Fruit fly (Drosophila melanogaster) whole organism, embryonic: ENCODE data around the gene CG43332.

ENCODE experiments used
- Blimp-1 ChIP-seq: fragments of 200-800 bp; sonication (Bioruptor generic); optimal IDR thresholded peaks from 3 replicates; lab custom pipeline; 2018; ENCODE audit warnings: missing biosample characterization, missing genetic modification characterization, mild to moderate bottlenecking, moderate library complexity, missing genetic modification reagents
- CG1024 ChIP-seq: fragments of 200-800 bp; sonication (Bioruptor generic); IDR thresholded peaks from 2 replicates; pipeline ENCODE4 v1.3.6; 2022; ENCODE audit warnings: missing biosample characterization, missing genetic modification characterization
- CG10462 ChIP-seq: fragments of 200-800 bp; sonication (Bioruptor generic); optimal IDR thresholded peaks from 2 replicates; lab custom pipeline; 2016; ENCODE audit warnings: missing biosample characterization, missing genetic modification characterization
- CG11085 ChIP-seq: fragments of 200-800 bp; sonication (Bioruptor generic); IDR thresholded peaks from 2 replicates; pipeline ENCODE4 v1.3.6; 2022; ENCODE audit warnings: missing biosample characterization, missing genetic modification characterization
- CG12104 ChIP-seq: fragments of 200-800 bp; sonication (Bioruptor generic); optimal IDR thresholded peaks from 3 replicates; lab custom pipeline; 2016; ENCODE audit warnings: missing biosample characterization, missing genetic modification characterization
- CG14860 ChIP-seq: fragments of 200-800 bp; sonication (Bioruptor generic); IDR thresholded peaks from 3 replicates; pipeline ENCODE4 v1.3.6; 2022; ENCODE audit warnings: missing biosample characterization, missing genetic modification characterization; ENCODE audit not compliant: partially characterized antibody
- CG15269 ChIP-seq: fragments of 200-800 bp; sonication (Bioruptor generic); optimal IDR thresholded peaks from 2 replicates; lab custom pipeline; 2018; ENCODE audit warnings: missing biosample characterization, mild to moderate bottlenecking, missing genetic modification characterization, moderate library complexity
- CG15601 ChIP-seq: fragments of 200-800 bp; sonication (Bioruptor generic); optimal IDR thresholded peaks from 3 replicates; lab custom pipeline; 2019; ENCODE audit warnings: missing biosample characterization, mild to moderate bottlenecking, missing genetic modification characterization, moderate library complexity
- CG18476 ChIP-seq: fragments of 200-800 bp; sonication (Bioruptor generic); optimal IDR thresholded peaks from 2 replicates; lab custom pipeline; 2016; ENCODE audit warnings: missing biosample characterization, mild to moderate bottlenecking, missing genetic modification characterization
- CG18619 ChIP-seq: fragments of 200-800 bp; sonication (Bioruptor generic); optimal IDR thresholded peaks from 3 replicates; lab custom pipeline; 2017; ENCODE audit warnings: missing biosample characterization, mild to moderate bottlenecking, missing genetic modification characterization
- CG18764 ChIP-seq: fragments of 200-800 bp; sonication (Bioruptor generic); optimal IDR thresholded peaks from 3 replicates; lab custom pipeline; 2016; ENCODE audit warnings: missing biosample characterization, missing genetic modification characterization
- CG2120 ChIP-seq: fragments of 200-800 bp; sonication (Bioruptor generic); optimal IDR thresholded peaks from 3 replicates; lab custom pipeline; 2016; ENCODE audit warnings: missing biosample characterization, missing genetic modification characterization
- CG30020 ChIP-seq: fragments of 200-800 bp; optimal IDR thresholded peaks from 2 replicates; lab custom pipeline; 2019; ENCODE audit warnings: missing biosample characterization, mild to moderate bottlenecking, missing genetic modification characterization, moderate library complexity
- CG30431 ChIP-seq: fragments of 200-800 bp; sonication (Bioruptor generic); optimal IDR thresholded peaks from 2 replicates; lab custom pipeline; 2017; ENCODE audit warnings: missing biosample characterization, missing genetic modification characterization
- CG33557 ChIP-seq: fragments of 200-800 bp; sonication (Bioruptor generic); optimal IDR thresholded peaks from 2 replicates; lab custom pipeline; 2019; ENCODE audit warnings: missing biosample characterization, mild to moderate bottlenecking, missing genetic modification characterization, moderate library complexity
- CG34376 ChIP-seq: fragments of 200-800 bp; sonication (Bioruptor generic); optimal IDR thresholded peaks from 2 replicates; lab custom pipeline; 2018; ENCODE audit warnings: missing biosample characterization, mild to moderate bottlenecking, missing genetic modification characterization
- CG3995 ChIP-seq: fragments of 200-800 bp; sonication (Bioruptor generic); optimal IDR thresholded peaks from 3 replicates; lab custom pipeline; 2016; ENCODE audit warnings: missing biosample characterization, missing genetic modification characterization
- CG6254 ChIP-seq: fragments of 200-800 bp; sonication (Bioruptor generic); optimal IDR thresholded peaks from 3 replicates; lab custom pipeline; 2017; ENCODE audit warnings: mild to moderate bottlenecking, missing biosample characterization, missing genetic modification reagents, missing genetic modification characterization
- CG6791 ChIP-seq: fragments of 200-800 bp; sonication (Bioruptor generic); IDR thresholded peaks from 3 replicates; pipeline ENCODE4 v1.3.6; 2022; ENCODE audit warnings: missing biosample characterization, missing genetic modification characterization; ENCODE audit not compliant: partially characterized antibody
- CG7271 ChIP-seq: fragments of 200-800 bp; sonication (Bioruptor generic); optimal IDR thresholded peaks from 2 replicates; lab custom pipeline; 2018; ENCODE audit warnings: missing biosample characterization, mild to moderate bottlenecking, missing genetic modification characterization, moderate library complexity
- CG7745 ChIP-seq: fragments of 200-800 bp; sonication (Bioruptor generic); optimal IDR thresholded peaks from 2 replicates; lab custom pipeline; 2018; ENCODE audit warnings: missing biosample characterization, mild to moderate bottlenecking, missing genetic modification characterization, moderate library complexity
- CG7987 ChIP-seq: fragments of 200-800 bp; sonication (Bioruptor generic); optimal IDR thresholded peaks from 2 replicates; lab custom pipeline; 2018; ENCODE audit warnings: missing biosample characterization, mild to moderate bottlenecking, missing genetic modification characterization, moderate library complexity
- CG8089 ChIP-seq: fragments of 200-800 bp; sonication (Bioruptor generic); optimal IDR thresholded peaks from 3 replicates; lab custom pipeline; 2016; ENCODE audit warnings: missing biosample characterization, missing genetic modification characterization
- CkIIα-i1 ChIP-seq: fragments of 200-800 bp; sonication (Bioruptor generic); IDR thresholded peaks from 2 replicates; pipeline ENCODE4 v1.3.6; 2022; ENCODE audit warnings: missing biosample characterization, missing genetic modification characterization
- GATAe ChIP-seq: fragments of 200-800 bp; sonication (Bioruptor generic); conservative IDR thresholded peaks from 2 replicates; pipeline ENCODE4 v1.3.6; 2022; ENCODE audit warnings: missing biosample characterization, missing genetic modification characterization
- H15 ChIP-seq: fragments of 200-800 bp; sonication (Bioruptor generic); IDR thresholded peaks from 3 replicates; pipeline ENCODE4 v1.3.6; 2022; ENCODE audit warnings: missing biosample characterization, missing genetic modification characterization
- MTF-1 ChIP-seq: fragments of 200-800 bp; sonication (Bioruptor generic); optimal IDR thresholded peaks from 2 replicates; lab custom pipeline; 2018; ENCODE audit warnings: missing biosample characterization, mild to moderate bottlenecking, missing genetic modification characterization, borderline replicate concordance
- Rx ChIP-seq: fragments of 200-800 bp; sonication (Bioruptor generic); IDR thresholded peaks from 2 replicates; pipeline ENCODE4 v1.3.6; 2022; ENCODE audit warnings: missing biosample characterization, missing genetic modification characterization
- Ssrp ChIP-seq: fragments of 200-800 bp; sonication (Bioruptor generic); optimal IDR thresholded peaks from 2 replicates; lab custom pipeline; 2018; ENCODE audit warnings: missing biosample characterization, mild to moderate bottlenecking, missing genetic modification characterization, moderate library complexity
- bbx ChIP-seq: fragments of 200-800 bp; sonication (Bioruptor generic); IDR thresholded peaks from 2 replicates; pipeline ENCODE4 v1.3.6; 2022; ENCODE audit warnings: missing biosample characterization, missing genetic modification characterization; ENCODE audit not compliant: partially characterized antibody
- btn ChIP-seq: fragments of 200-800 bp; sonication (Bioruptor generic); optimal IDR thresholded peaks from 2 replicates; lab custom pipeline; 2016; ENCODE audit warnings: missing biosample characterization, missing genetic modification characterization
- dimm ChIP-seq: fragments of 200-800 bp; sonication (Bioruptor generic); IDR thresholded peaks from 2 replicates; pipeline ENCODE4 v1.3.6; 2022; ENCODE audit warnings: missing biosample characterization, missing genetic modification characterization
- dmrt99B ChIP-seq: fragments of 200-800 bp; sonication (Bioruptor generic); optimal IDR thresholded peaks from 2 replicates; lab custom pipeline; 2018; ENCODE audit warnings: missing biosample characterization, mild to moderate bottlenecking, missing genetic modification characterization, moderate library complexity
- eve ChIP-seq, 2 experiments: fragments of >200 bp; optimal IDR thresholded peaks; 2 replicates each; lab custom pipeline; 2017; ENCODE audit warnings: missing biosample characterization in 2 of 2, missing genetic modification characterization in 2 of 2
- eyg ChIP-seq: fragments of 200-800 bp; sonication (Bioruptor generic); optimal IDR thresholded peaks from 3 replicates; lab custom pipeline; 2016; ENCODE audit warnings: missing biosample characterization, missing genetic modification characterization
- fd96Cb ChIP-seq: fragments of 200-800 bp; sonication (Bioruptor generic); optimal IDR thresholded peaks from 2 replicates; lab custom pipeline; 2018; ENCODE audit warnings: missing biosample characterization, mild to moderate bottlenecking, missing genetic modification characterization, moderate library complexity
- jing ChIP-seq: fragments of 200-800 bp; sonication (Bioruptor generic); optimal IDR thresholded peaks from 2 replicates; lab custom pipeline; 2018; ENCODE audit warnings: missing biosample characterization, mild to moderate bottlenecking, missing genetic modification characterization
- mirr ChIP-seq: fragments of 200-800 bp; sonication (Bioruptor generic); optimal IDR thresholded peaks from 3 replicates; lab custom pipeline; 2018; ENCODE audit warnings: missing biosample characterization, mild to moderate bottlenecking, missing genetic modification characterization
- prd ChIP-seq, 3 experiments: fragments of >200 bp in 2 of 3; fragments of 200-800 bp in 1 of 3; sonication (Bioruptor generic) in 1 of 3; optimal IDR thresholded peaks in 2 of 3; IDR thresholded peaks in 1 of 3; 2 replicates in 2 of 3; 3 replicates in 1 of 3; pipeline versions ENCODE4 v1.3.6 to Lab custom; 2017 to 2022; ENCODE audit warnings: missing biosample characterization in 1 of 3, missing genetic modification characterization in 1 of 3
- ro ChIP-seq: fragments of 200-800 bp; sonication (Bioruptor generic); IDR thresholded peaks from 2 replicates; pipeline ENCODE4 v1.3.6; 2022; ENCODE audit warnings: missing biosample characterization, missing genetic modification characterization
- run ChIP-seq: fragments of 200-800 bp; sonication (Bioruptor generic); optimal IDR thresholded peaks from 3 replicates; lab custom pipeline; 2018; ENCODE audit warnings: missing biosample characterization, mild to moderate bottlenecking, missing genetic modification characterization
- toy ChIP-seq: fragments of 200-800 bp; sonication (Bioruptor generic); IDR thresholded peaks from 2 replicates; pipeline ENCODE4 v1.3.6; 2022; ENCODE audit warnings: missing biosample characterization, missing genetic modification characterization
- twi ChIP-seq: fragments of 200-800 bp; optimal IDR thresholded peaks from 2 replicates; lab custom pipeline; 2019; ENCODE audit warnings: missing biosample characterization, mild to moderate bottlenecking, missing genetic modification characterization, moderate library complexity
- tx ChIP-seq: fragments of 200-800 bp; sonication (Bioruptor generic); optimal IDR thresholded peaks from 2 replicates; lab custom pipeline; 2016; ENCODE audit warnings: missing biosample characterization, missing genetic modification characterization
- zen2 ChIP-seq: fragments of 200-800 bp; sonication (Bioruptor generic); IDR thresholded peaks from 3 replicates; pipeline ENCODE4 v1.3.6; 2022; ENCODE audit warnings: missing biosample characterization, missing genetic modification characterization; ENCODE audit not compliant: partially characterized antibody
- zfh1 ChIP-seq: fragments of 200-800 bp; sonication (Bioruptor generic); IDR thresholded peaks from 3 replicates; pipeline ENCODE4 v1.3.6; 2022; ENCODE audit warnings: missing biosample characterization, missing genetic modification characterization

Gene CG43332

DNA sequence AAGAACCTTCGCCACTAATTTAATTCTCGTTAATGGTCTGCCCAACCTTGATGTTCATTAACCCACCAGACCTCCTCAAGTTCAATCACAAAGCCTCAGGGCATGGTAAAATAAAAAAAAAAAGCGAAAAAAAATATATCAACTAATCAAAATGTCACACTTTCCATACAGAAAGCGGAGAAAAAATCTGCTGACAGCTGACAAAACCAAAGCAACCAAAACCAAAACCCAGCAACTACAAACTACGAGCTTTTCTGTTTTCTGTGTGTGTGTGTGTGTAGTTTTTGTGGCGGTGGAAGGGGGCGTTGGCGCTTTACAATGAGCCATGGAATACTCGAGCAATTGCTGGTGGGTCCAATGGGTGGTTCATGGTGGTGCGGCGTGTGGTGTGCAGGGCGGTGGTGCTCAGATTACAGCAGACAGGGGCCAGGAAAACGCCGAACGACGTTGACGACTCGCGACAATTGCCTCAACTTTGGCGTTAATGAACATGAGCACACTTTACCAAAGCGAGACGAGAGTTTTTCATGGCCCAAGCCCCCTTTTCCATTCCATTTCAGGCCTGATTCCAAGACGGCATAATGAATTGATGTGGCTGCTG, 40.9 kb upstream of the CG43332 start (continued):
- peak; percentile 5 for TF ChIP-seq mirr
- TF ChIP-seq toy (GFP tag; lab: Robert Waterston, UW), result 0 out of 2 replicates have a peak, but pooled peaks have one; percentile 28
- TF ChIP-seq twi, result no peak
- TF ChIP-seq CG33557 (GFP tag; lab: Kevin White, UChicago), result no peak
- no peak for TF ChIP-seq CG14860 (GFP tag; lab: Robert Waterston, UW)
- no peak for TF ChIP-seq CG15269
- TF ChIP-seq zen2 (GFP tag; lab: Robert Waterston, UW), result no peak
- TF ChIP-seq dmrt99B (tag; lab: Kevin White, UChicago), result peak; percentile 31
- TF ChIP-seq CG8089 (GFP tag; lab: Kevin White, UChicago), result no peak
- no peak for TF ChIP-seq CG3995 (GFP tag; lab: Kevin White, UChicago)

DNA sequence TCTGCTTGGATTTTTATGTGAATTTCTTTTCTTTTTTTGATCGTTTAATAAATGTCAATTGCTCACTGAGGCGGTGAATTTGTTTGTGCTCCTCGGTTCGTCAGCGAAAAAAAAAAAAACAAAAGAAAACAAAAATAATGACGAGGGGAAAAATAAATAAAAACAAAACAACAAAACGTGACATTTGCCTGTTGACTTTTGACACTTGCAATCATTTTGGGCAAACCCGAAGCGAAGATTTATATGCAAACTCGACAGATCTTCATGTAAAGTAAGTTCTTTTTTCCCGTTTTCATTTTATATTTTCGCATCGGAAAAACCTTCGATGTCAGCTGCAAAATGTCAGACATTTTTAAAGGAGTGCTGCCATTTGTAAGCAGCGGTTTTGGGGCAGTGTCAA, 37.4 kb upstream of the CG43332 start:
- TF ChIP-seq CG30431 (GFP tag; lab: Kevin White, UChicago) (no peak), CG7987 (GFP tag; lab: Kevin White, UChicago) (no peak)

DNA sequence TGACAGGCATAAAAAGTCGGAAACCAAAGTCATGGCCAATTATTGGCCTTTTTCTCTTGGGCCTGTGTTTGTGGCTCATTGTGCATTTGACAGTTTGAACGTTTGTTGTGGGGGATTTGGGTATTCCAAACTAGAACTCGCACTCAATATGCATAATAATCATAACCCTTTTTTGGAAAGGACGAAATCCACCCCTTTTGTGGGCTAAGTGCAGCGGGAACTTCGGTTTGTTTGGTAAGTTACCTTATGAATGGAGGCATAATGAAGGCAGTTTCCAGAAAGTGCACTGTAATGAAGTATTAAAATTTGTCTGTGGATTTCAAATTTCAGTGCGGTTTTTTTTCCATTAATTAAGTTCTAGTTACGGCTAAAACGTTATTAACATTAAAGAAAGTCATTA, 35.3 kb upstream of the CG43332 start:
- TF ChIP-seq Ssrp, result no peak
- TF ChIP-seq CG18764 (GFP tag; lab: Kevin White, UChicago), result no peak
- TF ChIP-seq CG30020 (tag; lab: Kevin White, UChicago), result no peak
- TF ChIP-seq tx (GFP tag; lab: Kevin White, UChicago), result no peak
- no peak for TF ChIP-seq CG15601 (tag; lab: Kevin White, UChicago)
- TF ChIP-seq CkIIα-i1 (GFP tag; lab: Robert Waterston, UW), result no peak
- TF ChIP-seq prd (optimal IDR thresholded peaks at IDR 0.05; lab: Kevin White, UChicago), result no peak
- no peak; the same call in 2 of the 3 replicates for TF ChIP-seq prd (GFP tag; IDR thresholded peaks at IDR 0.05; lab: Robert Waterston, UW)
- TF ChIP-seq eyg, result no peak
- TF ChIP-seq zfh1 (GFP tag; lab: Robert Waterston, UW), result 0 out of 3 replicates have a peak, but pooled peaks have one; percentile 13
- no peak for TF ChIP-seq CG18476 (GFP tag; lab: Kevin White, UChicago)
- TF ChIP-seq dimm (GFP tag; lab: Robert Waterston, UW), result no peak
- no peak for TF ChIP-seq Rx (GFP tag; lab: Robert Waterston, UW)
- TF ChIP-seq CG7271 (tag; lab: Kevin White, UChicago), result no peak
- no peak for TF ChIP-seq CG11085 (GFP tag; lab: Robert Waterston, UW)
- no peak for TF ChIP-seq MTF-1 (GFP tag; lab: Kevin White, UChicago)
- no peak for TF ChIP-seq CG7745
- no peak for TF ChIP-seq CG34376
- no peak for TF ChIP-seq CG2120 (GFP tag; lab: Kevin White, UChicago)
- no peak for TF ChIP-seq btn
- no peak for TF ChIP-seq CG1024 (GFP tag; lab: Robert Waterston, UW)
- TF ChIP-seq CG12104 (GFP tag; lab: Kevin White, UChicago), result no peak
- TF ChIP-seq Blimp-1 (GFP tag; lab: Kevin White, UChicago), result peak; percentile 29
- TF ChIP-seq jing, result no peak
- TF ChIP-seq mirr, result no peak
- no peak for TF ChIP-seq fd96Cb (tag; lab: Kevin White, UChicago)
- peak in 1 of 2 experiments; percentile 53 for TF ChIP-seq eve (GFP tag; optimal IDR thresholded peaks at IDR 0.05; lab: Kevin White, UChicago)
- TF ChIP-seq CG18619, result no peak
- TF ChIP-seq CG6254 (GFP tag; lab: Kevin White, UChicago), result no peak
- TF ChIP-seq ro (GFP tag; lab: Robert Waterston, UW), result no peak
- no peak for TF ChIP-seq CG6791 (GFP tag; lab: Robert Waterston, UW)
- no peak for TF ChIP-seq CG10462 (GFP tag; lab: Kevin White, UChicago)
- TF ChIP-seq H15 (GFP tag; lab: Robert Waterston, UW), result 0 out of 3 replicates have a peak, but pooled peaks have one; percentile 18
- TF ChIP-seq CG8089 (GFP tag; lab: Kevin White, UChicago), result no peak
- no peak for TF ChIP-seq bbx
- no peak for TF ChIP-seq run (tag; lab: Kevin White, UChicago)
- no peak for TF ChIP-seq GATAe (GFP tag; lab: Robert Waterston, UW)
